Worm (Caenorhabditis elegans) whole organism, L2 larva: Measurements from ENCODE around the gene C18G1.6.

ENCODE experiments used
- C34F6.9 ChIP-seq: fragments of 150-350 bp; optimal IDR thresholded peaks from 2 replicates; lab custom pipeline; 2014; ENCODE audit warnings: missing biosample characterization, missing genetic modification characterization
- F13H6.1 ChIP-seq: sonication (generic microtip); optimal IDR thresholded peaks from 2 replicates; lab custom pipeline; 2016; ENCODE audit warnings: missing genetic modification characterization, missing compliant biosample characterization
- R02D3.7 ChIP-seq: fragments of 150-350 bp; optimal IDR thresholded peaks from 2 replicates; lab custom pipeline; 2014; ENCODE audit warnings: missing biosample characterization, missing genetic modification characterization
- alr-1 ChIP-seq: fragments of 150-350 bp; optimal IDR thresholded peaks from 2 replicates; lab custom pipeline; 2014; ENCODE audit warnings: missing biosample characterization, missing genetic modification characterization
- blmp-1 ChIP-seq: sonication (generic microtip); optimal IDR thresholded peaks from 2 replicates; lab custom pipeline; 2017; ENCODE audit warnings: missing genetic modification characterization, mild to moderate bottlenecking, missing compliant biosample characterization, antibody characterized with exemption, moderate library complexity; ENCODE audit not compliant: insufficient read depth
- ceh-82 ChIP-seq: fragments of 150-350 bp; optimal IDR thresholded peaks from 2 replicates; lab custom pipeline; 2014; ENCODE audit warnings: missing biosample characterization, missing genetic modification characterization
- crh-2 ChIP-seq: sonication (generic microtip); optimal IDR thresholded peaks from 2 replicates; lab custom pipeline; 2017; ENCODE audit warnings: missing biosample characterization, missing genetic modification characterization
- egl-27 ChIP-seq: sonication (generic microtip); optimal IDR thresholded peaks from 3 replicates; lab custom pipeline; 2017; ENCODE audit warnings: missing biosample characterization, missing genetic modification reagents, missing genetic modification characterization
- elt-1 ChIP-seq: fragments of 150-350 bp; optimal IDR thresholded peaks from 2 replicates; lab custom pipeline; 2014; ENCODE audit warnings: missing biosample characterization, missing genetic modification characterization
- elt-3 ChIP-seq: sonication (generic microtip); optimal IDR thresholded peaks from 2 replicates; lab custom pipeline; 2017; ENCODE audit warnings: missing biosample characterization, missing genetic modification characterization
- fos-1 ChIP-seq: fragments of 150-350 bp; optimal IDR thresholded peaks from 2 replicates; lab custom pipeline; 2014; ENCODE audit warnings: missing biosample characterization, missing genetic modification characterization
- gmeb-1 ChIP-seq: fragments of 150-350 bp; optimal IDR thresholded peaks from 2 replicates; lab custom pipeline; 2014; ENCODE audit warnings: missing biosample characterization, missing genetic modification characterization
- lin-13 ChIP-seq: fragments of 150-350 bp; optimal IDR thresholded peaks from 2 replicates; lab custom pipeline; 2014; ENCODE audit warnings: missing biosample characterization, missing genetic modification reagents, missing genetic modification characterization
- lin-39 ChIP-seq: fragments of 150-350 bp; optimal IDR thresholded peaks from 2 replicates; lab custom pipeline; 2014; ENCODE audit warnings: missing biosample characterization, missing genetic modification reagents, missing genetic modification characterization
- mab-5 ChIP-seq: fragments of 150-350 bp; optimal IDR thresholded peaks from 2 replicates; lab custom pipeline; 2014; ENCODE audit warnings: missing biosample characterization, missing genetic modification characterization
- nhr-10 ChIP-seq: sonication (generic microtip); optimal IDR thresholded peaks from 2 replicates; lab custom pipeline; 2017; ENCODE audit warnings: missing biosample characterization, missing genetic modification characterization
- nhr-11 ChIP-seq: fragments of 150-350 bp; optimal IDR thresholded peaks from 2 replicates; lab custom pipeline; 2014; ENCODE audit warnings: missing biosample characterization, missing genetic modification characterization
- nhr-12 ChIP-seq: fragments of 150-350 bp; optimal IDR thresholded peaks from 2 replicates; lab custom pipeline; 2014; ENCODE audit warnings: missing biosample characterization, missing genetic modification characterization
- nhr-21 ChIP-seq: fragments of 150-350 bp; optimal IDR thresholded peaks from 2 replicates; lab custom pipeline; 2014; ENCODE audit warnings: missing biosample characterization, missing genetic modification characterization
- nhr-23 ChIP-seq: fragments of 150-350 bp; optimal IDR thresholded peaks from 2 replicates; lab custom pipeline; 2014; ENCODE audit warnings: missing biosample characterization, missing genetic modification reagents, missing genetic modification characterization
- nhr-237 ChIP-seq: fragments of 150-350 bp; optimal IDR thresholded peaks from 2 replicates; lab custom pipeline; 2014; ENCODE audit warnings: missing biosample characterization, missing genetic modification characterization
- nhr-25 ChIP-seq: fragments of 150-350 bp; sonication (generic microtip); optimal IDR thresholded peaks from 3 replicates; lab custom pipeline; 2014; ENCODE audit warnings: missing biosample characterization, missing genetic modification characterization
- nhr-6 ChIP-seq: fragments of 150-350 bp; optimal IDR thresholded peaks from 2 replicates; lab custom pipeline; 2014; ENCODE audit warnings: missing biosample characterization, missing genetic modification characterization
- sem-4 ChIP-seq: fragments of 150-350 bp; optimal IDR thresholded peaks from 2 replicates; lab custom pipeline; 2014; ENCODE audit warnings: missing biosample characterization, missing genetic modification reagents, missing genetic modification characterization
- skn-1 ChIP-seq: sonication (generic microtip); optimal IDR thresholded peaks from 2 replicates; lab custom pipeline; 2017; ENCODE audit warnings: missing biosample characterization, missing genetic modification characterization
- sma-3 ChIP-seq: sonication (generic microtip); optimal IDR thresholded peaks from 2 replicates; lab custom pipeline; 2016; ENCODE audit warnings: missing genetic modification reagents, missing genetic modification characterization, missing compliant biosample characterization
- sma-9 ChIP-seq, 2 experiments: fragments of 150-350 bp in 1 of 2; sonication (generic microtip) in 1 of 2; optimal IDR thresholded peaks; 2 replicates each; lab custom pipeline; 2014 to 2016; ENCODE audit warnings: missing genetic modification characterization in 2 of 2, mild to moderate bottlenecking in 1 of 2, missing biosample characterization in 1 of 2, missing compliant biosample characterization in 1 of 2, missing genetic modification reagents in 1 of 2, moderate library complexity in 1 of 2
- snpc-4 ChIP-seq: fragments of 150-350 bp; optimal IDR thresholded peaks from 2 replicates; lab custom pipeline; 2014; ENCODE audit warnings: missing biosample characterization, missing genetic modification characterization
- unc-39 ChIP-seq: fragments of 150-350 bp; optimal IDR thresholded peaks from 2 replicates; lab custom pipeline; 2014; ENCODE audit warnings: missing biosample characterization, missing genetic modification characterization
- unc-55 ChIP-seq: fragments of 150-350 bp; sonication (generic microtip); optimal IDR thresholded peaks from 3 replicates; lab custom pipeline; 2014; ENCODE audit warnings: missing biosample characterization, missing genetic modification reagents, missing genetic modification characterization
- unc-62 ChIP-seq: fragments of 150-350 bp; optimal IDR thresholded peaks from 2 replicates; lab custom pipeline; 2014; ENCODE audit warnings: missing biosample characterization, missing genetic modification reagents, missing genetic modification characterization
- zag-1 ChIP-seq: fragments of 150-350 bp; optimal IDR thresholded peaks from 2 replicates; lab custom pipeline; 2014; ENCODE audit warnings: missing biosample characterization, missing genetic modification characterization
- ztf-11 ChIP-seq: sonication (generic microtip); optimal IDR thresholded peaks from 2 replicates; lab custom pipeline; 2017; ENCODE audit warnings: missing biosample characterization, missing genetic modification characterization
- ztf-4 ChIP-seq: fragments of 150-350 bp; optimal IDR thresholded peaks from 2 replicates; lab custom pipeline; 2014; ENCODE audit warnings: missing biosample characterization, missing genetic modification characterization

C18G1.6 gene

ce11 chrV:4750294-4750693 lies at the start of gene C18G1.6:
Gene C18G1.6 (plus strand): TSS chrV:4750594.
- TF ChIP-seq unc-55 (GFP tag; lab: Kevin White, UChicago) (no peak), mab-5 (tag; lab: Kevin White, UChicago) (no peak), lin-13 (GFP tag; lab: Kevin White, UChicago) (no peak), skn-1 (tag; lab: Kevin White, UChicago) (no peak), C34F6.9 (no peak), zag-1 (tag; lab: Kevin White, UChicago) (no peak), ztf-11 (tag; lab: Kevin White, UChicago) (no peak)

ce11 chrV:4707646-4708045 lies 42.7 kb upstream of the C18G1.6 start:
- TF ChIP-seq nhr-23 (tag; lab: Kevin White, UChicago), result no peak
- TF ChIP-seq skn-1 (tag; lab: Kevin White, UChicago), result no peak
- no peak for TF ChIP-seq unc-39 (tag; lab: Kevin White, UChicago)
- TF ChIP-seq snpc-4 (tag; lab: Kevin White, UChicago), result no peak
- no peak for TF ChIP-seq ztf-4
- no peak for TF ChIP-seq gmeb-1 (tag; lab: Kevin White, UChicago)
- no peak for TF ChIP-seq nhr-237 (tag; lab: Kevin White, UChicago)
- no peak for TF ChIP-seq egl-27 (tag; lab: Kevin White, UChicago)
- no peak for TF ChIP-seq elt-3 (tag; lab: Kevin White, UChicago)
- no peak for TF ChIP-seq sma-3 (GFP tag; lab: Kevin White, UChicago)
- TF ChIP-seq nhr-6, result no peak
- no peak for TF ChIP-seq nhr-11 (tag; lab: Kevin White, UChicago)
- TF ChIP-seq nhr-10, result no peak
- TF ChIP-seq nhr-21 (tag; lab: Kevin White, UChicago), result no peak
- no peak for TF ChIP-seq unc-62
- TF ChIP-seq R02D3.7, result no peak
- no peak for TF ChIP-seq nhr-25
- TF ChIP-seq nhr-12 (tag; lab: Kevin White, UChicago), result no peak
- no peak for TF ChIP-seq ztf-11 (tag; lab: Kevin White, UChicago)
- TF ChIP-seq mab-5 (tag; lab: Kevin White, UChicago), result no peak

- no peak for TF ChIP-seq lin-13 (GFP tag; lab: Kevin White, UChicago)
- TF ChIP-seq nhr-12 (tag; lab: Kevin White, UChicago), result no peak
- TF ChIP-seq elt-1, result no peak
- TF ChIP-seq R02D3.7, result no peak
- TF ChIP-seq ceh-82, result no peak
- no peak for TF ChIP-seq egl-27 (tag; lab: Kevin White, UChicago)
- no peak for TF ChIP-seq fos-1 (tag; lab: Kevin White, UChicago)
Observed at ce11 chrV:4710464-4710863, 39.9 kb upstream of the C18G1.6 start, which contains the start of gene oac-24. Gene oac-24 (plus strand): TSS chrV:4710764.

- TF ChIP-seq crh-2 (tag; lab: Kevin White, UChicago) (peak; percentile 66), alr-1 (tag; lab: Kevin White, UChicago) (no peak), gmeb-1 (tag; lab: Kevin White, UChicago) (peak; percentile 6), fos-1 (tag; lab: Kevin White, UChicago) (peak; percentile 41), sma-3 (GFP tag; lab: Kevin White, UChicago) (no peak), F13H6.1 (tag; lab: Kevin White, UChicago) (no peak)
Observed at ce11 chrV:4719965-4720364, 30.4 kb upstream of the C18G1.6 start, which contains the start of gene prx-6. Gene prx-6 (minus strand): TSS chrV:4720093.

- TF ChIP-seq lin-39 (tag; lab: Kevin White, UChicago), result no peak
- TF ChIP-seq crh-2 (tag; lab: Kevin White, UChicago), result peak; percentile 50
- TF ChIP-seq F13H6.1 (tag; lab: Kevin White, UChicago), result no peak
- no peak for TF ChIP-seq nhr-12 (tag; lab: Kevin White, UChicago)
- TF ChIP-seq sma-9 (GFP tag; optimal IDR thresholded peaks at IDR 0.05; lab: Kevin White, UChicago), result peak; percentile 5
- TF ChIP-seq sma-9 (tag; optimal IDR thresholded peaks at IDR 0.05; lab: Kevin White, UChicago), result no peak
- peak; percentile 12 for TF ChIP-seq gmeb-1 (tag; lab: Kevin White, UChicago)
- no peak for TF ChIP-seq mab-5 (tag; lab: Kevin White, UChicago)
- no peak for TF ChIP-seq nhr-23 (tag; lab: Kevin White, UChicago)
- no peak for TF ChIP-seq ztf-4
- TF ChIP-seq sem-4, result no peak
- peak; percentile 91 for TF ChIP-seq fos-1 (tag; lab: Kevin White, UChicago)
- no peak for TF ChIP-seq elt-1
- TF ChIP-seq skn-1 (tag; lab: Kevin White, UChicago), result no peak
- TF ChIP-seq ztf-11 (tag; lab: Kevin White, UChicago), result no peak
- no peak for TF ChIP-seq nhr-21 (tag; lab: Kevin White, UChicago)
- no peak for TF ChIP-seq nhr-237 (tag; lab: Kevin White, UChicago)
- TF ChIP-seq blmp-1, result no peak
Observed at ce11 chrV:4720884-4721464, 29.4 kb upstream of the C18G1.6 start.
